Worm (Caenorhabditis elegans) whole organism, L3 larva: ENCODE data around the gene Y15E3A.4.

Experiments
- R02D3.7 ChIP-seq: fragments of 150-350 bp; optimal IDR thresholded peaks from 2 replicates; lab custom pipeline; 2014; ENCODE audit warnings: missing biosample characterization, missing genetic modification characterization
- ama-1 ChIP-seq: fragments of 150-350 bp; optimal IDR thresholded peaks from 2 replicates; lab custom pipeline; 2018
- eor-1 ChIP-seq, 2 experiments: fragments of 150-350 bp; optimal IDR thresholded peaks; 2 replicates each; lab custom pipeline; 2014 to 2018; ENCODE audit warnings: missing biosample characterization in 2 of 2, missing genetic modification characterization in 2 of 2
- fos-1 ChIP-seq: fragments of 150-350 bp; optimal IDR thresholded peaks from 2 replicates; lab custom pipeline; 2014; ENCODE audit warnings: missing biosample characterization, missing genetic modification characterization
- nhr-11 ChIP-seq: fragments of 150-350 bp; optimal IDR thresholded peaks from 2 replicates; lab custom pipeline; 2014; ENCODE audit warnings: missing biosample characterization, missing genetic modification characterization
- nhr-23 ChIP-seq: fragments of 150-350 bp; optimal IDR thresholded peaks from 2 replicates; lab custom pipeline; 2014; ENCODE audit warnings: missing biosample characterization, missing genetic modification reagents, missing genetic modification characterization
- nhr-76 ChIP-seq: fragments of 150-350 bp; sonication (generic microtip); optimal IDR thresholded peaks from 5 replicates; lab custom pipeline; 2014; ENCODE audit warnings: missing biosample characterization, missing genetic modification characterization
- skn-1 ChIP-seq: fragments of 150-350 bp; optimal IDR thresholded peaks from 2 replicates; lab custom pipeline; 2014; ENCODE audit warnings: missing biosample characterization, missing genetic modification characterization

DNA sequence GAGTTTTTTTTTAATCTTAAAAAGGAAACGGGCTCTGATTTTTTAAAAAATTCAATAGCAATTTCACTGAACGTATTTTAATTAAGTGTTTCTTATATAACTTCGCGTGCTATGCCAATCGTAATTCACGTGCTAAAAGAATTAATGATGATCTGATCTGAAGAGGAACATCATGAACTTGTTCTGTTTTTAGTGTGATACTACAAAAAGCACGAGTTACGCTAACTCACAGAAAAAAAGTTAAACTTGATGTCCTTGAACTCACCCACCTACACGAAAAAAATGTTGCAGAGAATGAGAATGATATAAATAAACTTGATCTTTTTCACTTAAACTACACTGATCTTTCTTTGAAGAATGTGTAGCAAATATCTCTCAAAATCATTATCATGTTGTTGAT lies 49.1 kb downstream of the Y15E3A.4 start:
- TF ChIP-seq R02D3.7 (tag; lab: Kevin White, UChicago) (no peak), skn-1 (tag; lab: Kevin White, UChicago) (no peak), nhr-76 (tag; lab: Kevin White, UChicago) (no peak), eor-1 (tag; optimal IDR thresholded peaks at IDR 0.05; lab: Kevin White, UChicago) (no peak), nhr-23 (tag; lab: Kevin White, UChicago) (no peak), ama-1 (lab: Kevin White, UChicago) (no peak), fos-1 (tag; lab: Kevin White, UChicago) (no peak), nhr-11 (no peak)
